Worm (Caenorhabditis elegans) whole organism, L3 larva: ENCODE data around the gene Y32F6A.5.

Experiments
- ZK546.5 ChIP-seq: sonication (generic microtip); optimal IDR thresholded peaks from 2 replicates; lab custom pipeline; 2017; ENCODE audit warnings: missing biosample characterization, missing genetic modification characterization
- lin-39 ChIP-seq: fragments of 150-350 bp; optimal IDR thresholded peaks from 2 replicates; lab custom pipeline; 2018; ENCODE audit warnings: missing biosample characterization, missing genetic modification reagents, missing genetic modification characterization
- pha-4 ChIP-seq: fragments of 150-350 bp; optimal IDR thresholded peaks from 2 replicates; lab custom pipeline; 2014; ENCODE audit warnings: missing biosample characterization, missing genetic modification reagents, missing genetic modification characterization
- tbx-2 ChIP-seq: sonication (generic microtip); optimal IDR thresholded peaks from 2 replicates; lab custom pipeline; 2016; ENCODE audit warnings: mild to moderate bottlenecking, missing genetic modification characterization, missing compliant biosample characterization
- zag-1 ChIP-seq: fragments of 150-350 bp; optimal IDR thresholded peaks from 2 replicates; lab custom pipeline; 2014; ENCODE audit warnings: missing biosample characterization, missing genetic modification characterization

- TF ChIP-seq ZK546.5 (tag; lab: Kevin White, UChicago) (no peak), zag-1 (no peak), lin-39 (no peak), tbx-2 (no peak), pha-4 (tag; lab: Kevin White, UChicago) (no peak)
Observed at ce11 chrV:10485389-10485788, 32.0 kb upstream of the Y32F6A.5 start.
